Worm (Caenorhabditis elegans) whole organism, L3 larva: ENCODE results near the gene H01M10.1.

Experiments
- pqm-1 ChIP-seq: fragments of 150-350 bp; optimal IDR thresholded peaks from 2 replicates; lab custom pipeline; 2017; ENCODE audit warnings: missing biosample characterization, missing genetic modification characterization, inconsistent platforms
- sea-2 ChIP-seq: fragments of 150-350 bp; sonication (generic microtip); optimal IDR thresholded peaks from 4 replicates; lab custom pipeline; 2014; ENCODE audit warnings: missing biosample characterization, missing genetic modification reagents, missing genetic modification characterization

ce11 chrX:2620280-2620679 is 39.9 kb upstream of the H01M10.1 start:
- TF ChIP-seq pqm-1 (tag; lab: Kevin White, UChicago) (no peak), sea-2 (no peak)
